Fruit fly (Drosophila melanogaster): ENCODE results near the gene Inx2.
A peak's percentile ranks its signal among the peaks of the same experiment; 100 is the strongest.

Inx2 gene

DNA sequence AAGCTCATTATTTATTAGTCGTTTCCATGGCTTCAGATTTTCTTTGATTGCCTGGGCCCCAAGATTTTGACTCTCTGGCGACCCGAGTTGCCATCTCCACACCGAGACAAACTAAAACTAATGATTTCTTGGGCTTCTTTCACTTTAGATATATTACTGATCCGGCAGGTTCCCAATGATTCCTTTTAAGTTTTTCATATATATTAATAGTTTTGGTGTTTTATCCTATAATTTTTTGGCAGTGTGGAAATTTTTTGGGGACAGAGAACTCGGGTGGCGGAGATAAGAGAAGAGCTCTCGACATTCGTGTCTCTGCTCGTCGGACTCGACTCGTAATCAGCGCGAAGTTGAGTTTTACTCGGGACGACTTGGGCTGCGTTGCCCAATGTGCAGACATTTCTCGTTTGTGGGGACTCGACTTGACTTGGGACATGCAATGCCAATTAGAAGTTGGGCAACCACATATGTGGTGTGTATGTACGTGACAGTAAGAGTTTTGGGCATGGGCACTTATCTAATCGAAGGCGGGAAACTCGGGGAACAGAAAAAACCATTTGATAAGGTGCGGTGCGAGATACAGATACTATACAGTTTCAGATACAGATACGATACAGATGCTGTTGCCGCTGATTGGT lies 2.8 kb downstream of the Inx2 start (continued):
- TF ChIP-seq CG4730 (GFP tag; IDR thresholded peaks at IDR 0.05) (0 out of 2 replicates have a peak, but pooled peaks have one; percentile 15), ems (GFP tag; optimal IDR thresholded peaks at IDR 0.05) (peak; percentile 34), Mrtf (GFP tag; IDR thresholded peaks at IDR 0.05) (peak; percentile 67; the same call in 1 of the 3 replicates), CG2116 (GFP tag; optimal IDR thresholded peaks at IDR 0.05) (peak; percentile 17), vfl (GFP tag; optimal IDR thresholded peaks at IDR 0.05) (no peak), sc (optimal IDR thresholded peaks at IDR 0.05) (no peak), sc (GFP tag; optimal IDR thresholded peaks at IDR 0.05) (peak; percentile 22), corto (GFP tag; optimal IDR thresholded peaks at IDR 0.05) (peak; percentile 31), CG1529 (GFP tag; optimal IDR thresholded peaks at IDR 0.05) (peak; percentile 34), tin (GFP tag; optimal IDR thresholded peaks at IDR 0.05) (no peak), CG10274 (GFP tag; optimal IDR thresholded peaks at IDR 0.05) (no peak), bbx (GFP tag; IDR thresholded peaks at IDR 0.05; ENCODE audit: partially characterized antibody) (no peak), lilli (GFP tag; optimal IDR thresholded peaks at IDR 0.05) (no peak), H2.0 (GFP tag; IDR thresholded peaks at IDR 0.05) (peak; percentile 46; the same call in 1 of the 2 replicates), ci (GFP tag; IDR thresholded peaks at IDR 0.05) (peak; percentile 40; the same call in 1 of the 3 replicates), Adf1 (GFP tag; IDR thresholded peaks at IDR 0.05) (no peak), CG9876 (GFP tag; optimal IDR thresholded peaks at IDR 0.05) (no peak), CG16863 (GFP tag; optimal IDR thresholded peaks at IDR 0.05) (peak; percentile 12), CG12104 (GFP tag; optimal IDR thresholded peaks at IDR 0.05) (peak; percentile 18), CG18476 (GFP tag; optimal IDR thresholded peaks at IDR 0.05) (no peak), HHEX (GFP tag; optimal IDR thresholded peaks at IDR 0.05) (peak; percentile 12), CG15696 (tag; optimal IDR thresholded peaks at IDR 0.05) (no peak), Dad (GFP tag; optimal IDR thresholded peaks at IDR 0.05) (no peak), CG31388 (GFP tag; optimal IDR thresholded peaks at IDR 0.05) (no peak), wek (GFP tag; optimal IDR thresholded peaks at IDR 0.05) (no peak), Sry-β (GFP tag; optimal IDR thresholded peaks at IDR 0.05) (no peak), rib (GFP tag; IDR thresholded peaks at IDR 0.05) (peak; percentile 41; the same call in 1 of the 2 replicates), sima (GFP tag; optimal IDR thresholded peaks at IDR 0.05) (no peak), knrl (GFP tag; IDR thresholded peaks at IDR 0.05; ENCODE audit: partially characterized antibody) (no peak), tup (GFP tag; optimal IDR thresholded peaks at IDR 0.05) (peak; percentile 8), YL-1 (GFP tag; optimal IDR thresholded peaks at IDR 0.05) (no peak), CG18262 (tag; optimal IDR thresholded peaks at IDR 0.05) (peak; percentile 73), CG15601 (tag; optimal IDR thresholded peaks at IDR 0.05) (no peak), CG15011 (GFP tag; optimal IDR thresholded peaks at IDR 0.05) (peak; percentile 3), CG11560 (tag; IDR thresholded peaks at IDR 0.05) (no peak), bsh (GFP tag; optimal IDR thresholded peaks at IDR 0.05) (peak in 1 of 2 experiments; percentile 53), fru (optimal IDR thresholded peaks at IDR 0.05) (no peak), CG1647 (GFP tag; optimal IDR thresholded peaks at IDR 0.05) (no peak), C15 (GFP tag; IDR thresholded peaks at IDR 0.05) (no peak), ttk (GFP tag; IDR thresholded peaks at IDR 0.05) (no peak), sens-2 (GFP tag; IDR thresholded peaks at IDR 0.05) (no peak), MBD-R2 (GFP tag; IDR thresholded peaks at IDR 0.05) (peak; percentile 26; the same call in 1 of the 2 replicates), CG31224 (GFP tag; IDR thresholded peaks at IDR 0.05) (no peak), Blimp-1 (GFP tag; optimal IDR thresholded peaks at IDR 0.05) (peak; percentile 43), Stat92E (GFP tag; optimal IDR thresholded peaks at IDR 0.05) (no peak), kni (GFP tag; optimal IDR thresholded peaks at IDR 0.05) (no peak), CG3726 (GFP tag; IDR thresholded peaks at IDR 0.05) (no peak), Dbx (GFP tag; IDR thresholded peaks at IDR 0.05) (no peak), CG5245 (GFP tag; optimal IDR thresholded peaks at IDR 0.05) (no peak), vvl (GFP tag; IDR thresholded peaks at IDR 0.05) (peak; percentile 74), CG15514 (GFP tag; optimal IDR thresholded peaks at IDR 0.05) (no peak)
